Worm (Caenorhabditis elegans) whole organism, L3 larva: ENCODE measurements around the gene nhr-108.

Source experiments
- R02D3.7 ChIP-seq: fragments of 150-350 bp; optimal IDR thresholded peaks from 2 replicates; lab custom pipeline; 2014; ENCODE audit warnings: missing biosample characterization, missing genetic modification characterization
- ceh-16 ChIP-seq: sonication (generic microtip); optimal IDR thresholded peaks from 2 replicates; lab custom pipeline; 2017; ENCODE audit warnings: missing biosample characterization, missing genetic modification characterization
- daf-12 ChIP-seq: fragments of 150-350 bp; optimal IDR thresholded peaks from 2 replicates; lab custom pipeline; 2014; ENCODE audit warnings: missing biosample characterization, missing genetic modification reagents, missing genetic modification characterization
- hmg-11 ChIP-seq: sonication (generic microtip); optimal IDR thresholded peaks from 2 replicates; lab custom pipeline; 2016; ENCODE audit warnings: missing genetic modification characterization, missing compliant biosample characterization
- lin-39 ChIP-seq: fragments of 150-350 bp; optimal IDR thresholded peaks from 2 replicates; lab custom pipeline; 2018; ENCODE audit warnings: missing biosample characterization, missing genetic modification reagents, missing genetic modification characterization
- nhr-237 ChIP-seq: fragments of 150-350 bp; optimal IDR thresholded peaks from 2 replicates; lab custom pipeline; 2014; ENCODE audit warnings: missing biosample characterization, missing genetic modification characterization
- nhr-28 ChIP-seq: fragments of 150-350 bp; optimal IDR thresholded peaks from 2 replicates; lab custom pipeline; 2014; ENCODE audit warnings: missing biosample characterization, missing genetic modification characterization
- unc-62 ChIP-seq: fragments of 150-350 bp; sonication (generic microtip); optimal IDR thresholded peaks from 4 replicates; lab custom pipeline; 2014; ENCODE audit warnings: missing biosample characterization, missing genetic modification reagents, missing genetic modification characterization
- ztf-11 ChIP-seq: fragments of 150-350 bp; optimal IDR thresholded peaks from 2 replicates; lab custom pipeline; 2014; ENCODE audit warnings: missing biosample characterization, missing genetic modification characterization
- ztf-4 ChIP-seq: fragments of 150-350 bp; optimal IDR thresholded peaks from 2 replicates; lab custom pipeline; 2014; ENCODE audit warnings: missing biosample characterization, missing genetic modification characterization

DNA sequence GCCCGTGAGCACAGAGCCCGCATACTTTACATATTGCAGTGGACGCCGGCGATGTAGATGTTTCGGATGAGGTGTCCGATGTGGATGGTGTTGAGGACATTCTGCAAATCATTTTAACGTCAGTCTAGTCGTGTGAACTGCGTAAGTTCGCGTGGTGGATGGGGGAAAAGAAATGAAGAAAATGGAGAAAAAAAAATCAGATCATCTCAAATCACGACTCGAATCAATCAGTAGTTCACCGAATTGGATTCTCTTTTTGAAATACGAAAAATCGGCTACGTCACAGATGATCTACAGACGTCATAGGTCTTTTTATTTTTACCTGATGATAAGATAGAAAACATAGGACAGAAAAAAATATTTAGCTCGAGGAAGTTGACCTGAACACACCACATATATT is 48.0 kb downstream of the nhr-108 start, which contains the start of gene nhr-102:
- TF ChIP-seq nhr-28 (tag; lab: Kevin White, UChicago) (no peak), nhr-237 (no peak), daf-12 (no peak), lin-39 (no peak), unc-62 (GFP tag; lab: Kevin White, UChicago) (no peak), ceh-16 (tag; lab: Kevin White, UChicago) (no peak), hmg-11 (tag; lab: Kevin White, UChicago) (no peak), R02D3.7 (tag; lab: Kevin White, UChicago) (no peak), ztf-11 (tag; lab: Kevin White, UChicago) (no peak), ztf-4 (tag; lab: Kevin White, UChicago) (no peak)
